Worm (Caenorhabditis elegans) whole organism, early embryonic: ENCODE data around the gene col-8.
"Not testable (repeated sequence)": the region's sequence is repeated elsewhere in the genome, so short reads cannot be mapped to it uniquely, and the experiment has no call there.

ENCODE experiments used
- B0310.2 ChIP-seq: sonication (generic microtip); optimal IDR thresholded peaks from 2 replicates; lab custom pipeline; 2016; ENCODE audit warnings: mild to moderate bottlenecking, missing genetic modification characterization, missing compliant biosample characterization
- F13C5.2 ChIP-seq: sonication (generic microtip); optimal IDR thresholded peaks from 2 replicates; lab custom pipeline; 2017; ENCODE audit warnings: mild to moderate bottlenecking, missing genetic modification characterization, inconsistent platforms, missing compliant biosample characterization
- aly-1 ChIP-seq: sonication (generic microtip); optimal IDR thresholded peaks from 2 replicates; lab custom pipeline; 2016; ENCODE audit warnings: missing genetic modification characterization, missing compliant biosample characterization
- ama-1 ChIP-seq: fragments of 150-350 bp; optimal IDR thresholded peaks from 2 replicates; lab custom pipeline; 2014
- ceh-13 ChIP-seq: fragments of 200-800 bp; sonication (Bioruptor generic); optimal IDR thresholded peaks from 2 replicates; lab custom pipeline; 2018; ENCODE audit warnings: mild to moderate bottlenecking, missing genetic modification characterization, missing compliant biosample characterization
- ceh-36 ChIP-seq: sonication (generic microtip); optimal IDR thresholded peaks from 2 replicates; lab custom pipeline; 2016; ENCODE audit warnings: missing genetic modification characterization, inconsistent platforms, missing compliant biosample characterization
- ets-7 ChIP-seq: sonication (generic microtip); optimal IDR thresholded peaks from 2 replicates; lab custom pipeline; 2016; ENCODE audit warnings: missing genotype, missing genetic modification characterization, missing compliant biosample characterization
- flt-1 ChIP-seq: fragments of 200-800 bp; sonication (Bioruptor generic); IDR thresholded peaks from 2 replicates; pipeline ENCODE4 v1.3.6; 2022; ENCODE audit warnings: missing genetic modification characterization, missing compliant biosample characterization
- hmbx-1 ChIP-seq: sonication (generic microtip); optimal IDR thresholded peaks from 2 replicates; lab custom pipeline; 2016; ENCODE audit warnings: mild to moderate bottlenecking, missing genetic modification characterization, missing compliant biosample characterization
- hmg-4 ChIP-seq: fragments of 200-800 bp; sonication (Bioruptor generic); optimal IDR thresholded peaks from 2 replicates; lab custom pipeline; 2018; ENCODE audit warnings: mild to moderate bottlenecking, missing genetic modification characterization, missing compliant biosample characterization
- hnd-1 ChIP-seq: sonication (generic microtip); optimal IDR thresholded peaks from 2 replicates; lab custom pipeline; 2016; ENCODE audit warnings: missing genetic modification characterization, missing compliant biosample characterization
- pes-1 ChIP-seq: fragments of 200-800 bp; sonication (Bioruptor generic); IDR thresholded peaks from 2 replicates; pipeline ENCODE4 v1.3.6; 2022; ENCODE audit warnings: missing genetic modification reagents, missing genetic modification characterization, missing compliant biosample characterization
- scrt-1 ChIP-seq: fragments of 200-800 bp; sonication (Bioruptor generic); IDR thresholded peaks from 2 replicates; pipeline ENCODE4 v1.3.6; 2022; ENCODE audit warnings: missing genetic modification characterization, missing compliant biosample characterization
- sea-1 ChIP-seq: fragments of 200-800 bp; sonication (Bioruptor generic); conservative IDR thresholded peaks from 2 replicates; pipeline ENCODE4 v1.3.6; 2022; ENCODE audit warnings: missing genetic modification characterization, missing compliant biosample characterization
- tbx-11 ChIP-seq: fragments of 200-800 bp; sonication (Bioruptor generic); IDR thresholded peaks from 2 replicates; pipeline ENCODE4 v1.3.6; 2022; ENCODE audit warnings: missing genetic modification characterization, missing compliant biosample characterization
- tbx-37 ChIP-seq: fragments of 200-800 bp; sonication (Bioruptor generic); conservative IDR thresholded peaks from 2 replicates; pipeline ENCODE4 v1.3.6; 2022; ENCODE audit warnings: missing genetic modification reagents, missing genetic modification characterization, missing compliant biosample characterization
- tra-4 ChIP-seq: sonication (generic microtip); optimal IDR thresholded peaks from 2 replicates; lab custom pipeline; 2017; ENCODE audit warnings: missing genetic modification characterization, missing compliant biosample characterization

Gene col-8

ce11 chrIII:6981989-6982553 lies 38.3 kb downstream of the col-8 start, which contains the start of gene F31E3.6:
TSS of gene F31E3.6 (plus strand) at chrIII:6982081.
- not testable (repeated sequence) for TF ChIP-seq aly-1 (tag; lab: Kevin White, UChicago); ceh-13 (GFP tag; lab: Kevin White, UChicago); scrt-1 (GFP tag; lab: Robert Waterston, UW)

- TF ChIP-seq hnd-1 (tag; lab: Kevin White, UChicago): no peak
- TF ChIP-seq ceh-13 (GFP tag; lab: Kevin White, UChicago): no peak
- TF ChIP-seq hmg-4 (GFP tag; lab: Kevin White, UChicago): no peak
- TF ChIP-seq ets-7 (tag; lab: Kevin White, UChicago): no peak
- no peak for TF ChIP-seq tra-4 (tag; lab: Kevin White, UChicago)
- no peak for TF ChIP-seq aly-1 (tag; lab: Kevin White, UChicago)
- no peak for TF ChIP-seq tbx-11 (GFP tag; lab: Robert Waterston, UW)
- no peak for TF ChIP-seq tbx-37 (GFP tag; lab: Robert Waterston, UW)
- TF ChIP-seq sea-1: no peak
- TF ChIP-seq ceh-36: no peak
- no peak for TF ChIP-seq pes-1 (GFP tag; lab: Robert Waterston, UW)
- no peak for TF ChIP-seq F13C5.2 (tag; lab: Kevin White, UChicago)
- no peak for TF ChIP-seq hmbx-1 (tag; lab: Kevin White, UChicago)
- no peak for TF ChIP-seq B0310.2 (tag; lab: Kevin White, UChicago)
- TF ChIP-seq flt-1 (GFP tag; lab: Robert Waterston, UW): no peak
- no peak for TF ChIP-seq ama-1
- TF ChIP-seq scrt-1 (GFP tag; lab: Robert Waterston, UW): no peak
Observed at ce11 chrIII:6979584-6979983, 40.8 kb downstream of the col-8 start, which contains the start of gene ceh-20. TSS of gene ceh-20 (plus strand) at chrIII:6979884.

- peak; percentile 80 for TF ChIP-seq hmg-4 (GFP tag; lab: Kevin White, UChicago)
- TF ChIP-seq B0310.2 (tag; lab: Kevin White, UChicago): no peak
- TF ChIP-seq aly-1 (tag; lab: Kevin White, UChicago): no peak
- no peak for TF ChIP-seq tbx-37 (GFP tag; lab: Robert Waterston, UW)
- TF ChIP-seq pes-1 (GFP tag; lab: Robert Waterston, UW): no peak
- TF ChIP-seq tra-4 (tag; lab: Kevin White, UChicago): no peak
- no peak for TF ChIP-seq sea-1
- no peak for TF ChIP-seq hmbx-1 (tag; lab: Kevin White, UChicago)
- 0 out of 2 replicates have a peak, but pooled peaks have one; percentile 7 for TF ChIP-seq scrt-1 (GFP tag; lab: Robert Waterston, UW)
- TF ChIP-seq ceh-13 (GFP tag; lab: Kevin White, UChicago): no peak
- no peak for TF ChIP-seq F13C5.2 (tag; lab: Kevin White, UChicago)
- no peak for TF ChIP-seq tbx-11 (GFP tag; lab: Robert Waterston, UW)
- TF ChIP-seq ama-1: no peak
- TF ChIP-seq ets-7 (tag; lab: Kevin White, UChicago): no peak
- TF ChIP-seq hnd-1 (tag; lab: Kevin White, UChicago): no peak
- TF ChIP-seq flt-1 (GFP tag; lab: Robert Waterston, UW): no peak; the same call in 1 of the 2 replicates
- TF ChIP-seq ceh-36: no peak
Observed at ce11 chrIII:6978875-6979274, 41.5 kb downstream of the col-8 start.

ce11 chrIII:6974952-6975351 lies 45.4 kb downstream of the col-8 start:
- TF ChIP-seq hnd-1 (tag; lab: Kevin White, UChicago) (no peak), aly-1 (tag; lab: Kevin White, UChicago) (no peak), tbx-37 (GFP tag; lab: Robert Waterston, UW) (no peak), B0310.2 (tag; lab: Kevin White, UChicago) (no peak), scrt-1 (GFP tag; lab: Robert Waterston, UW) (no peak), sea-1 (no peak), hmbx-1 (tag; lab: Kevin White, UChicago) (no peak), tbx-11 (GFP tag; lab: Robert Waterston, UW) (no peak), ama-1 (no peak), tra-4 (tag; lab: Kevin White, UChicago) (no peak), ceh-13 (GFP tag; lab: Kevin White, UChicago) (no peak), flt-1 (GFP tag; lab: Robert Waterston, UW) (no peak)

ce11 chrIII:6973682-6974081 lies 46.7 kb downstream of the col-8 start, which contains the start of gene F31E3.2:
TSS of gene F31E3.2 (plus strand) at chrIII:6973982.
- TF ChIP-seq hmg-4 (GFP tag; lab: Kevin White, UChicago) (no peak), scrt-1 (GFP tag; lab: Robert Waterston, UW) (no peak), hnd-1 (tag; lab: Kevin White, UChicago) (no peak), ama-1 (no peak), ets-7 (tag; lab: Kevin White, UChicago) (no peak), ceh-13 (GFP tag; lab: Kevin White, UChicago) (no peak), tra-4 (tag; lab: Kevin White, UChicago) (no peak), hmbx-1 (tag; lab: Kevin White, UChicago) (no peak), pes-1 (GFP tag; lab: Robert Waterston, UW) (no peak), aly-1 (tag; lab: Kevin White, UChicago) (no peak), ceh-36 (no peak), sea-1 (no peak), tbx-11 (GFP tag; lab: Robert Waterston, UW) (no peak), B0310.2 (tag; lab: Kevin White, UChicago) (no peak), tbx-37 (GFP tag; lab: Robert Waterston, UW) (no peak), flt-1 (GFP tag; lab: Robert Waterston, UW) (no peak), F13C5.2 (tag; lab: Kevin White, UChicago) (no peak)

- no peak for TF ChIP-seq ceh-13 (GFP tag; lab: Kevin White, UChicago)
- peak; percentile 9 for TF ChIP-seq hmbx-1 (tag; lab: Kevin White, UChicago)
- TF ChIP-seq F13C5.2 (tag; lab: Kevin White, UChicago): peak; percentile 89
- no peak for TF ChIP-seq B0310.2 (tag; lab: Kevin White, UChicago)
- TF ChIP-seq ama-1: no peak
- TF ChIP-seq tbx-37 (GFP tag; lab: Robert Waterston, UW): peak; percentile 59
- no peak for TF ChIP-seq ets-7 (tag; lab: Kevin White, UChicago)
- peak; percentile 7 for TF ChIP-seq ceh-36
- TF ChIP-seq hmg-4 (GFP tag; lab: Kevin White, UChicago): peak; percentile 61
- peak; percentile 84 for TF ChIP-seq flt-1 (GFP tag; lab: Robert Waterston, UW)
- TF ChIP-seq hnd-1 (tag; lab: Kevin White, UChicago): peak; percentile 50
- TF ChIP-seq sea-1: no peak
- no peak for TF ChIP-seq scrt-1 (GFP tag; lab: Robert Waterston, UW)
- no peak for TF ChIP-seq aly-1 (tag; lab: Kevin White, UChicago)
- no peak for TF ChIP-seq tra-4 (tag; lab: Kevin White, UChicago)
- no peak for TF ChIP-seq tbx-11 (GFP tag; lab: Robert Waterston, UW)
- TF ChIP-seq pes-1 (GFP tag; lab: Robert Waterston, UW): no peak; the same call in 1 of the 2 replicates
Observed at ce11 chrIII:6971662-6972284, 48.6 kb downstream of the col-8 start, which contains the start of the genes eef-1A.1 and rfc-4. TSS of gene eef-1A.1 (minus strand) at chrIII:6971712. TSS of gene rfc-4 (plus strand) at chrIII:6972253.
